Worm (Caenorhabditis elegans): ENCODE measurements around the gene C26B9.6.

DNA sequence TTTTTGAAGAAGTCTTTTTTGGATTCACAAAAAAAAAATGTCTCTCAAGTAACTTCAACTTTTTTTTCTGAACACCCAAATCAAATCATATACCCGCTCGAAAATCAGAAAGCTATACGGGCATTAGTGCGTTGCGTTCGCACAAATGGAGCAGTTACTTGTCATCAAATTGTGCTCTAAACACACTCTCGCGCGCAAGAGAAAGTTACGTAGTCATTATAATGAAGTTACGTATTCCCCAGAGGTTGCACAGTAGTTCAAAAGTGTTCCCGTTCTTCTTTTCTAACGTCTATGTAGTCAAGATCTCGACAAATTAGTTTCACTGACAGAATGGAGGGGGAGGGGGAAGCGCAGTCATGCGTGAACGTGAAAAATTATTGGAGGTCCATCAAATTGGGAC, 13.7 kb downstream of the C26B9.6 start:
- TF ChIP-seq unc-39 (tag; optimal IDR thresholded peaks at IDR 0.05) (no peak), ces-1 (GFP tag; optimal IDR thresholded peaks at IDR 0.05) (peak; percentile 82), elt-3 (tag; optimal IDR thresholded peaks at IDR 0.05) (no peak), mab-5 (tag; optimal IDR thresholded peaks at IDR 0.05) (no peak), lsy-2 (tag; optimal IDR thresholded peaks at IDR 0.05) (no peak), snpc-4 (tag; optimal IDR thresholded peaks at IDR 0.05) (no peak), pha-4 (tag; optimal IDR thresholded peaks at IDR 0.05) (no peak), sptf-1 (tag; optimal IDR thresholded peaks at IDR 0.05) (no peak), ceh-39 (tag; optimal IDR thresholded peaks at IDR 0.05) (no peak), flh-1 (GFP tag; optimal IDR thresholded peaks at IDR 0.05) (no peak), elt-1 (tag; optimal IDR thresholded peaks at IDR 0.05; ENCODE audit: borderline replicate concordance, insufficient read depth) (no peak), M03D4.4 (tag; optimal IDR thresholded peaks at IDR 0.05) (no peak)
